Worm (Caenorhabditis elegans) whole organism, mixed stage, embryonic: ENCODE results near the gene ttbk-3.

Experiments used
- drap-1 ChIP-seq: fragments of 200-800 bp; sonication (Bioruptor generic); optimal IDR thresholded peaks from 3 replicates; lab custom pipeline; 2018; ENCODE audit warnings: mild to moderate bottlenecking, missing genetic modification characterization, missing compliant biosample characterization
- mls-2 ChIP-seq: sonication (generic microtip); optimal IDR thresholded peaks from 2 replicates; lab custom pipeline; 2016; ENCODE audit warnings: mild to moderate bottlenecking, missing genetic modification characterization, moderate library complexity, missing compliant biosample characterization
- nhr-237 ChIP-seq: fragments of 150-350 bp; optimal IDR thresholded peaks from 2 replicates; lab custom pipeline; 2014; ENCODE audit warnings: missing biosample characterization, missing genetic modification characterization
- nhr-76 ChIP-seq: sonication (generic microtip); optimal IDR thresholded peaks from 2 replicates; lab custom pipeline; 2017; ENCODE audit warnings: missing biosample characterization, missing genetic modification characterization
- snpc-4 ChIP-seq: fragments of 150-350 bp; optimal IDR thresholded peaks from 2 replicates; lab custom pipeline; 2014; ENCODE audit warnings: missing biosample characterization, missing genetic modification characterization
- tbx-8 ChIP-seq: fragments of 200-800 bp; sonication (Bioruptor generic); optimal IDR thresholded peaks from 2 replicates; lab custom pipeline; 2018; ENCODE audit warnings: mild to moderate bottlenecking, missing genetic modification characterization, moderate library complexity, missing compliant biosample characterization
- unc-39 ChIP-seq: fragments of 150-350 bp; optimal IDR thresholded peaks from 2 replicates; lab custom pipeline; 2014; ENCODE audit warnings: missing biosample characterization, missing genetic modification characterization
- unc-62 ChIP-seq: fragments of 150-350 bp; optimal IDR thresholded peaks from 2 replicates; lab custom pipeline; 2014; ENCODE audit warnings: missing biosample characterization, missing genetic modification reagents, missing genetic modification characterization

ce11 chrIV:9873837-9874236 lies 15.9 kb downstream of the ttbk-3 start:
- TF ChIP-seq unc-62 (GFP tag; lab: Kevin White, UChicago) (peak; percentile 64), drap-1 (GFP tag; lab: Kevin White, UChicago) (no peak), snpc-4 (tag; lab: Kevin White, UChicago) (no peak), tbx-8 (GFP tag; lab: Kevin White, UChicago) (no peak), nhr-237 (peak; percentile 7), mls-2 (tag; lab: Kevin White, UChicago) (no peak), nhr-76 (tag; lab: Kevin White, UChicago) (no peak), unc-39 (tag; lab: Kevin White, UChicago) (no peak)
